Worm (Caenorhabditis elegans): ENCODE data around the gene M88.4.

M88.4 gene

DNA sequence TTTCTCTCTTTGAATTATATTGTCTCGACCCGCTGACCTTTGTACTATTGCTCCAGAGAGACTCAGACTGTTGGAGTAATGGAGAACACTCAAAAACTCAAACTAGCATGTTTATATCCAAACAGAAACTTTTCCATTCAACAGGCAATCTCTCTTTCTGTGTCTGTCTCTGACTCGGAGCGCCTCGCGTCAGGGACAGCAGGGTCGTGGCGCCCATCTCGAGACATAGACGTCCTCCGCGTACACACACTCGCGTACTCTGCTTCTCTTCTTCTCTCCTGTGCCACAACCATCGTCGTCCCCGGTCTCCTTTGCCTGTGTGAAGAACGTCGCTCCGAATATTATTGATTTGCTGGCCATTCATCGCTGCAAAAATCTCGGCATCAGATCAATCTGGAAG lies 3.1 kb downstream of the M88.4 start (continued):
- TF ChIP-seq snpc-1.3 (tag; optimal IDR thresholded peaks at IDR 0.05; ENCODE audit: insufficient read depth), result no peak
- TF ChIP-seq lir-1 (GFP tag; conservative IDR thresholded peaks at IDR 0.05), result no peak
- TF ChIP-seq F22D6.2 (tag; optimal IDR thresholded peaks at IDR 0.05), result no peak
- no peak for TF ChIP-seq ccch-3 (GFP tag; optimal IDR thresholded peaks at IDR 0.05)
- TF ChIP-seq repo-1 (tag; optimal IDR thresholded peaks at IDR 0.05), result no peak
- TF ChIP-seq madf-10 (tag; optimal IDR thresholded peaks at IDR 0.05), result peak; percentile 43
- no peak for TF ChIP-seq F23B12.7 (tag; optimal IDR thresholded peaks at IDR 0.05; ENCODE audit: insufficient read depth)
- no peak for TF ChIP-seq gei-17 (GFP tag; optimal IDR thresholded peaks at IDR 0.05)
- peak; percentile 8 for TF ChIP-seq tbp1 (GFP tag; optimal IDR thresholded peaks at IDR 0.05)

DNA sequence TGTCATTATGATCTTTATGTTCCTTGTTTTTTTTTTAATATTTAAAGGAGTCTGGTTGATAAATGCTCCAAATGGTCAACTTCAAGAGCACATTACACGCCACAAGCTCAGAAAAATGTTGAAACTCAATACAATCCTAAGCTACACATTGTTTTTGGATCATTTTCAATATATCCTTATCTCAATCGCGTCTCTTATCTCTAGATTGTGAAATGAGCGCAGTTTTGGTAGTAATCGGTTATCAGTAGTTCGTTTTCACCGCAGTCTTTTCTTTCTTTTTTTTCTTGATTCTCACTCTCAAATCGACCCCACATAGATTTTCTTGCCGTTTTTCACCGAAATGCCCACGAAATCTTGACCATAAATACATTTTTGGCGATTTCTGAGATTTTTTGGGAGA lies 4.0 kb downstream of the M88.4 start:
- TF ChIP-seq let-607 (tag; optimal IDR thresholded peaks at IDR 0.05) (no peak), madf-6 (GFP tag; IDR thresholded peaks at IDR 0.05) (0 out of 2 replicates have a peak, but pooled peaks have one; percentile 23), nhr-80 (tag; optimal IDR thresholded peaks at IDR 0.05) (peak; percentile 40)

DNA sequence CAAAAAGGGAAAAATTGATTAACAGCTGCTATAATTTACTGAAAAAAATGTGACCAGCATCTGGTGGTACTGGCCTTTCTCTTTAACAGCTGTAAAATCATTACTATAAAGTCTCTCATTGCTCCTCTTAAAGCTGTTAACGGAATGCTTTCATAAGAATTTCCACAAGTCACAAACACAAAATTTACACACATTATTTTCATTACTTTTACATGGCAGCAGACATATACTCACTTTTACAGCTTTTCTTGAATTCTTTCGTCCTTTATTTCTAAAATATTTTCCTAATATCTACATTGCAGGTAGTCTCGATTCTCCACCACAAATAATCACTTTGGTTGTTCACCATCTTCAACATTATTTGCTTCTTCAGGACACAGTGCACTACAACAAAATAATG lies 4.5 kb downstream of the M88.4 start, which contains the start of gene imph-1:
Gene imph-1, plus strand, starts transcription at position 301 of the 400 bp plus-strand sequence.
- TF ChIP-seq ceh-79 (tag; optimal IDR thresholded peaks at IDR 0.05) (no peak), bed-2 (GFP tag; IDR thresholded peaks at IDR 0.05) (no peak), ZK185.1 (tag; optimal IDR thresholded peaks at IDR 0.05; ENCODE audit: poor library complexity, severe bottlenecking) (no peak), Y67H2A.10 (GFP tag; conservative IDR thresholded peaks at IDR 0.05) (no peak), F52B5.7 (tag; optimal IDR thresholded peaks at IDR 0.05) (no peak), lin-35 (GFP tag; optimal IDR thresholded peaks at IDR 0.05) (no peak), F57A8.1 (GFP tag; optimal IDR thresholded peaks at IDR 0.05) (no peak), egl-44 (GFP tag; IDR thresholded peaks at IDR 0.05) (no peak), nfya-1 (tag; optimal IDR thresholded peaks at IDR 0.05; ENCODE audit: borderline replicate concordance, insufficient read depth) (no peak)

DNA sequence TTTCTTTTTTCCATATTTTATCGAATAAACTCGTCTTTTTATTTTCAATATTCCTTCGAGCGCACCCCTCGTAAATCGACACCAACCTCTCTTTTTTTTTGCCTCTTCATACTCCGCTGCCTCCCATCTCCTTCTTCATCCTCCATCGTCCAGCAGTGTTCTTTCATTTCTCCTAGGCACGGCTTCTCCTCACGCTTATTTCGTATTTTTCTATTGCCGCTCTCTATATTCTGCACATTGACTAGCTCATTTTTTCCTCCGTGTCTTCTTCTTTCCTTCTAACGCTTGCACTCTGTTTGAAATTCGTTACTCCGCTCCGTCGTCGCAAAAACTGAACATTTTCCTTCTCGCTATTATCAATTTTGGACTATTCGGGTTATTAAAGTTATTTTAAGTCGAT lies 6.5 kb downstream of the M88.4 start:
- TF ChIP-seq repo-1 (tag; optimal IDR thresholded peaks at IDR 0.05) (peak; percentile 28), fkh-3 (tag; optimal IDR thresholded peaks at IDR 0.05) (no peak)

DNA sequence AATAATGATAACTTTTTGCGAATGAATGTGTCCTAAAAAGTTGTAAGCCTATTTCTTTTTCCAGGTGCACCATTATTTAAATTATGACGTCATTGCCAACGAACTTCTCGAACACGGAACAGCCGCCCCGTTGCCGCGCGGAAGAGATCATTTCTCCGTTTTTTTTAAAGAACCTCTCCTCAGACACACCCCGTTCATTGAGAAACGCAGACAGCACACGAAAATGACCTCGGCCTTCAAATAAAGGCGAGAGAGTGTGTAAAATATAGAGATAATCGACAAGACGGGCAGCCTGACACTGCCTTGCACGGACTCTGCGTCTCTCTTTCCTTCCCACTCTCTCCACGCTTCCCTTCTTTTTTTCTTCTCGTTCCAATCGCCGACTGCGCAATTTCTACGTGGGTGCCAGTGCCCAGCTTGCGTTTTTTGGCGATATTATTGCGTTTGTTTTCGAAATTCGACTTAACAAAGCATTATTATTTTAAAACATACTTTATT lies 11.6 kb downstream of the M88.4 start:
- TF ChIP-seq snpc-4 (GFP tag; optimal IDR thresholded peaks at IDR 0.05), result no peak
- peak in 2 of 4 experiments; percentile 6 to 10 for TF ChIP-seq snpc-4 (tag; optimal IDR thresholded peaks at IDR 0.05)
- 0 out of 2 replicates have a peak, but pooled peaks have one; percentile 49 for TF ChIP-seq C06A6.2 (GFP tag; conservative IDR thresholded peaks at IDR 0.05)
- peak in 1 of 3 experiments; percentile 36 for TF ChIP-seq lin-35 (GFP tag; optimal IDR thresholded peaks at IDR 0.05)
- TF ChIP-seq mes-4 (tag; optimal IDR thresholded peaks at IDR 0.05), result no peak
- no peak for TF ChIP-seq sptf-2 (GFP tag; optimal IDR thresholded peaks at IDR 0.05)
- TF ChIP-seq aptf-3 (GFP tag; IDR thresholded peaks at IDR 0.05), result no peak
- no peak for TF ChIP-seq snpc-3.4 (tag; optimal IDR thresholded peaks at IDR 0.05)
- peak; percentile 50 for TF ChIP-seq mcd-1 (GFP tag; IDR thresholded peaks at IDR 0.05)
- TF ChIP-seq F37B4.10 (GFP tag; IDR thresholded peaks at IDR 0.05), result no peak
- TF ChIP-seq atf-7 (tag; optimal IDR thresholded peaks at IDR 0.05), result peak; percentile 72
- peak; percentile 35 for TF ChIP-seq attf-5 (GFP tag; optimal IDR thresholded peaks at IDR 0.05)
- TF ChIP-seq snpc-1.1 (tag; optimal IDR thresholded peaks at IDR 0.05; ENCODE audit: insufficient read depth), result no peak
- no peak for TF ChIP-seq repo-1 (tag; optimal IDR thresholded peaks at IDR 0.05)
- TF ChIP-seq pha-4 (tag; optimal IDR thresholded peaks at IDR 0.05), result no peak
- TF ChIP-seq cebp-1 (GFP tag; IDR thresholded peaks at IDR 0.05), result no peak
- peak; percentile 53 for TF ChIP-seq cebp-1 (tag; optimal IDR thresholded peaks at IDR 0.05)
- TF ChIP-seq nhr-27 (tag; optimal IDR thresholded peaks at IDR 0.05), result no peak
- TF ChIP-seq hmg-1.2 (GFP tag; IDR thresholded peaks at IDR 0.05), result peak; percentile 94
- no peak for TF ChIP-seq Y67H2A.10 (GFP tag; conservative IDR thresholded peaks at IDR 0.05)
- TF ChIP-seq pbrm-1 (GFP tag; IDR thresholded peaks at IDR 0.05), result peak; percentile 72
- peak; percentile 68 for TF ChIP-seq lin-40 (tag; optimal IDR thresholded peaks at IDR 0.05)

All from whole organism, young adult.